Comparison of ENCODE assay signal across 4 worm cellular contexts in the genomic region with DNA sequence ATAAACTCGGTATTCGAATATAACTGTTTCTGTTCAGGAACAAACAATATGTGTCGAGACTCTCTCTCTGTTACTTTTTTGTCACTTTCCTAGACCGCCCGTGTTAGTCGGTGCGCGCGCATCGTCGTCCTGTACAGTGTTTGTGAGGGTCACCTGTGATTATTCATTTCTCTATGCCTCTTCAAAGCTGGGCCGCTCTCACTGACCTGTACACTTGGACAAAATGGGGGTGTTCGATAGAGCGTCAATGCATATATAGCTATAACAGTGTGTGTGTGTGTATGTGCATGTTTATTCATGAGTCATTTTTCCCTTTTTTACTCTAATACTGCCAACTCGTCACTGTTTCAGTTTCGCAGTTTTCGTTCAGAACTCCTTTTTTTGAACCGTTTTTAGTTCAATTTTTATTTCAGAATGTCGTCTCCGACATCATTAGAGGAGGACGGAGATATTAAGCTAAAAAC.
TF ChIP-seq lines count a peak whose summit lies in the region.

pkc-3 (plus strand) TSS at position 414 of the 464 bp plus-strand sequence.

TF ChIP-seq in whole organism, L2 larva, 48 proteins besides CTCF, POLR2A, EP300 and RAD21 (continues in another document):
- TF ChIP-seq nhr-11 (tag; optimal IDR thresholded peaks at IDR 0.05; lab: Kevin White, UChicago) (no peak), alr-1 (tag; optimal IDR thresholded peaks at IDR 0.05; lab: Kevin White, UChicago) (no peak), sma-3 (GFP tag; optimal IDR thresholded peaks at IDR 0.05; lab: Kevin White, UChicago) (peak; percentile 85), mab-5 (tag; optimal IDR thresholded peaks at IDR 0.05; lab: Kevin White, UChicago) (no peak), aly-2 (tag; optimal IDR thresholded peaks at IDR 0.05; lab: Kevin White, UChicago) (no peak), sma-9 (GFP tag; optimal IDR thresholded peaks at IDR 0.05; lab: Kevin White, UChicago) (peak; percentile 61), sma-9 (tag; optimal IDR thresholded peaks at IDR 0.05; lab: Kevin White, UChicago) (no peak), dmd-4 (tag; optimal IDR thresholded peaks at IDR 0.05; lab: Kevin White, UChicago) (no peak), ztf-11 (tag; optimal IDR thresholded peaks at IDR 0.05; lab: Kevin White, UChicago) (no peak), unc-55 (GFP tag; optimal IDR thresholded peaks at IDR 0.05; lab: Kevin White, UChicago) (peak; percentile 21), nhr-77 (tag; optimal IDR thresholded peaks at IDR 0.05; lab: Kevin White, UChicago) (no peak), F13H6.1 (tag; optimal IDR thresholded peaks at IDR 0.05; lab: Kevin White, UChicago) (peak; percentile 62), Y55F3AM.14 (GFP tag; optimal IDR thresholded peaks at IDR 0.05; lab: Kevin White, UChicago) (no peak), nhr-21 (tag; optimal IDR thresholded peaks at IDR 0.05; lab: Kevin White, UChicago) (peak; percentile 78), R02D3.7 (tag; optimal IDR thresholded peaks at IDR 0.05; lab: Kevin White, UChicago) (no peak), ceh-82 (tag; optimal IDR thresholded peaks at IDR 0.05; lab: Kevin White, UChicago) (no peak), lsy-2 (tag; optimal IDR thresholded peaks at IDR 0.05; lab: Kevin White, UChicago) (peak in 1 of 2 experiments; percentile 65), elt-1 (tag; optimal IDR thresholded peaks at IDR 0.05; lab: Kevin White, UChicago) (no peak), sem-4 (tag; optimal IDR thresholded peaks at IDR 0.05; lab: Kevin White, UChicago) (peak; percentile 5), gmeb-1 (tag; optimal IDR thresholded peaks at IDR 0.05; lab: Kevin White, UChicago) (peak; percentile 60), egl-27 (tag; optimal IDR thresholded peaks at IDR 0.05; lab: Kevin White, UChicago) (no peak), unc-39 (tag; optimal IDR thresholded peaks at IDR 0.05; lab: Kevin White, UChicago) (no peak)

TF ChIP-seq in whole organism, L4 larva, 104 proteins besides CTCF, POLR2A, EP300 and RAD21 (continues in another document):
- TF ChIP-seq ama-1 (optimal IDR thresholded peaks at IDR 0.05; lab: Kevin White, UChicago) (peak; percentile 70), nhr-25 (tag; optimal IDR thresholded peaks at IDR 0.05; lab: Kevin White, UChicago; ENCODE audit: borderline replicate concordance, insufficient read depth) (peak; percentile 95), madf-5 (GFP tag; IDR thresholded peaks at IDR 0.05; lab: Robert Waterston, UW) (no peak), mes-2 (tag; optimal IDR thresholded peaks at IDR 0.05; lab: Kevin White, UChicago; ENCODE audit: poor library complexity, severe bottlenecking) (peak; percentile 67), pqm-1 (tag; optimal IDR thresholded peaks at IDR 0.05; lab: Kevin White, UChicago) (peak; percentile 71), nhr-6 (tag; optimal IDR thresholded peaks at IDR 0.05; lab: Kevin White, UChicago) (peak; percentile 93), F44E2.7 (GFP tag; IDR thresholded peaks at IDR 0.05; lab: Robert Waterston, UW) (no peak), jun-1 (tag; optimal IDR thresholded peaks at IDR 0.05; lab: Kevin White, UChicago) (peak; percentile 40), snpc-4 (tag; optimal IDR thresholded peaks at IDR 0.05; lab: Kevin White, UChicago) (no peak), mdt-29 (GFP tag; IDR thresholded peaks at IDR 0.05; lab: Robert Waterston, UW) (0 out of 2 replicates have a peak, but pooled peaks have one; percentile 20), lsy-2 (tag; optimal IDR thresholded peaks at IDR 0.05; lab: Kevin White, UChicago) (peak; percentile 40 to 74), set-16 (GFP tag; IDR thresholded peaks at IDR 0.05; lab: Robert Waterston, UW) (no peak), nhr-77 (tag; optimal IDR thresholded peaks at IDR 0.05; lab: Kevin White, UChicago) (peak; percentile 89), nhr-102 (tag; optimal IDR thresholded peaks at IDR 0.05; lab: Kevin White, UChicago) (peak; percentile 59), mdl-1 (tag; optimal IDR thresholded peaks at IDR 0.05; lab: Kevin White, UChicago) (peak; percentile 7 to 47), ztf-7 (tag; optimal IDR thresholded peaks at IDR 0.05; lab: Kevin White, UChicago) (no peak), php-3 (GFP tag; IDR thresholded peaks at IDR 0.05; lab: Robert Waterston, UW) (0 out of 2 replicates have a peak, but pooled peaks have one; percentile 14), mep-1 (tag; optimal IDR thresholded peaks at IDR 0.05; lab: Kevin White, UChicago) (peak; percentile 86), mxl-3 (GFP tag; optimal IDR thresholded peaks at IDR 0.05; lab: Kevin White, UChicago) (peak; percentile 86), Y105C5A.15 (GFP tag; IDR thresholded peaks at IDR 0.05; lab: Robert Waterston, UW) (no peak), hmg-1.1 (GFP tag; IDR thresholded peaks at IDR 0.05; lab: Robert Waterston, UW) (peak; percentile 52; the same call in 1 of the 2 replicates)

TF ChIP-seq in whole organism, late embryonic, 69 proteins besides CTCF, POLR2A, EP300 and RAD21 (continues in another document):
- no peak for TF ChIP-seq ceh-19 (GFP tag; optimal IDR thresholded peaks at IDR 0.05; lab: Kevin White, UChicago)
- TF ChIP-seq syd-9 (tag; optimal IDR thresholded peaks at IDR 0.05; lab: Kevin White, UChicago): no peak
- TF ChIP-seq pha-2 (tag; optimal IDR thresholded peaks at IDR 0.05; lab: Kevin White, UChicago): no peak
- no peak for TF ChIP-seq ref-2 (tag; optimal IDR thresholded peaks at IDR 0.05; lab: Kevin White, UChicago)
- no peak for TF ChIP-seq nhr-11 (tag; optimal IDR thresholded peaks at IDR 0.05; lab: Kevin White, UChicago)
- no peak for TF ChIP-seq ceh-6 (GFP tag; optimal IDR thresholded peaks at IDR 0.05; lab: Kevin White, UChicago)
- TF ChIP-seq dmd-4 (tag; optimal IDR thresholded peaks at IDR 0.05; lab: Kevin White, UChicago; ENCODE audit: borderline replicate concordance): no peak
- no peak for TF ChIP-seq che-1 (tag; optimal IDR thresholded peaks at IDR 0.05; lab: Kevin White, UChicago)
- no peak for TF ChIP-seq K02D7.2 (tag; optimal IDR thresholded peaks at IDR 0.05; lab: Kevin White, UChicago)
- no peak for TF ChIP-seq ceh-31 (tag; optimal IDR thresholded peaks at IDR 0.05; lab: Kevin White, UChicago)
- TF ChIP-seq dve-1 (tag; optimal IDR thresholded peaks at IDR 0.05; lab: Kevin White, UChicago): peak; percentile 4
- TF ChIP-seq ceh-18 (tag; optimal IDR thresholded peaks at IDR 0.05; lab: Kevin White, UChicago): no peak
- TF ChIP-seq nhr-232 (tag; optimal IDR thresholded peaks at IDR 0.05; lab: Kevin White, UChicago): no peak
- TF ChIP-seq unc-42 (tag; optimal IDR thresholded peaks at IDR 0.05; lab: Kevin White, UChicago): no peak
- TF ChIP-seq ama-1 (optimal IDR thresholded peaks at IDR 0.05; lab: Kevin White, UChicago): peak; percentile 43
- no peak for TF ChIP-seq ztf-16 (tag; optimal IDR thresholded peaks at IDR 0.05; lab: Kevin White, UChicago)
- no peak for TF ChIP-seq madf-2 (tag; optimal IDR thresholded peaks at IDR 0.05; lab: Kevin White, UChicago)
- TF ChIP-seq unc-86 (tag; optimal IDR thresholded peaks at IDR 0.05; lab: Kevin White, UChicago): no peak
- TF ChIP-seq ceh-34 (tag; optimal IDR thresholded peaks at IDR 0.05; lab: Kevin White, UChicago): no peak
- peak; percentile 9 for TF ChIP-seq ceh-2 (tag; optimal IDR thresholded peaks at IDR 0.05; lab: Kevin White, UChicago)
- no peak for TF ChIP-seq elt-4 (tag; optimal IDR thresholded peaks at IDR 0.05; lab: Kevin White, UChicago)
- no peak for TF ChIP-seq hlh-8 (tag; optimal IDR thresholded peaks at IDR 0.05; lab: Kevin White, UChicago)
- peak; percentile 26 for TF ChIP-seq pax-1 (tag; optimal IDR thresholded peaks at IDR 0.05; lab: Kevin White, UChicago)
- TF ChIP-seq ceh-48 (tag; optimal IDR thresholded peaks at IDR 0.05; lab: Kevin White, UChicago): no peak
- no peak for TF ChIP-seq hlh-13 (GFP tag; optimal IDR thresholded peaks at IDR 0.05; lab: Kevin White, UChicago)
- no peak for TF ChIP-seq sdc-2 (tag; optimal IDR thresholded peaks at IDR 0.05; lab: Kevin White, UChicago)

TF ChIP-seq in whole organism, mixed stage, embryonic, 35 proteins besides CTCF, POLR2A, EP300 and RAD21 (continues in another document):
- TF ChIP-seq mep-1 (tag; optimal IDR thresholded peaks at IDR 0.05; lab: Kevin White, UChicago): peak; percentile 47
- no peak for TF ChIP-seq bed-3 (GFP tag; optimal IDR thresholded peaks at IDR 0.05; lab: Kevin White, UChicago)
- no peak for TF ChIP-seq ceh-43 (GFP tag; optimal IDR thresholded peaks at IDR 0.05; lab: Kevin White, UChicago)
- no peak for TF ChIP-seq unc-120 (tag; optimal IDR thresholded peaks at IDR 0.05; lab: Kevin White, UChicago; ENCODE audit: poor library complexity, severe bottlenecking)
- no peak for TF ChIP-seq pha-4 (tag; optimal IDR thresholded peaks at IDR 0.05; lab: Kevin White, UChicago)
- TF ChIP-seq mab-5 (tag; optimal IDR thresholded peaks at IDR 0.05; lab: Kevin White, UChicago): no peak
- TF ChIP-seq hlh-1 (tag; optimal IDR thresholded peaks at IDR 0.05; lab: Kevin White, UChicago): no peak
- TF ChIP-seq M03D4.4 (tag; optimal IDR thresholded peaks at IDR 0.05; lab: Kevin White, UChicago): no peak
- TF ChIP-seq snpc-4 (tag; optimal IDR thresholded peaks at IDR 0.05; lab: Kevin White, UChicago): no peak
- no peak for TF ChIP-seq nhr-76 (tag; optimal IDR thresholded peaks at IDR 0.05; lab: Kevin White, UChicago)
- TF ChIP-seq ceh-83 (GFP tag; optimal IDR thresholded peaks at IDR 0.05; lab: Kevin White, UChicago): no peak
- no peak for TF ChIP-seq ztf-11 (tag; optimal IDR thresholded peaks at IDR 0.05; lab: Kevin White, UChicago)
- no peak for TF ChIP-seq nhr-28 (tag; optimal IDR thresholded peaks at IDR 0.05; lab: Kevin White, UChicago)
- peak; percentile 32 for TF ChIP-seq nhr-237 (tag; optimal IDR thresholded peaks at IDR 0.05; lab: Kevin White, UChicago)
- no peak for TF ChIP-seq tbx-8 (GFP tag; optimal IDR thresholded peaks at IDR 0.05; lab: Kevin White, UChicago)
- peak; percentile 2 for TF ChIP-seq lsy-2 (tag; optimal IDR thresholded peaks at IDR 0.05; lab: Kevin White, UChicago)
- peak; percentile 24 for TF ChIP-seq cnd-1 (tag; optimal IDR thresholded peaks at IDR 0.05; lab: Kevin White, UChicago)
- no peak for TF ChIP-seq blmp-1 (tag; optimal IDR thresholded peaks at IDR 0.05; lab: Kevin White, UChicago)
- TF ChIP-seq unc-39 (tag; optimal IDR thresholded peaks at IDR 0.05; lab: Kevin White, UChicago): no peak
- no peak for TF ChIP-seq elt-1 (tag; optimal IDR thresholded peaks at IDR 0.05; lab: Kevin White, UChicago; ENCODE audit: borderline replicate concordance, insufficient read depth)
- no peak for TF ChIP-seq lin-13 (tag; optimal IDR thresholded peaks at IDR 0.05; lab: Kevin White, UChicago)
- TF ChIP-seq nhr-2 (tag; optimal IDR thresholded peaks at IDR 0.05; lab: Kevin White, UChicago): peak; percentile 90
- TF ChIP-seq lin-32 (GFP tag; optimal IDR thresholded peaks at IDR 0.05; lab: Kevin White, UChicago): no peak
- TF ChIP-seq drap-1 (GFP tag; optimal IDR thresholded peaks at IDR 0.05; lab: Kevin White, UChicago): no peak
- no peak for TF ChIP-seq ceh-39 (tag; optimal IDR thresholded peaks at IDR 0.05; lab: Kevin White, UChicago)
- no peak for TF ChIP-seq ces-1 (GFP tag; optimal IDR thresholded peaks at IDR 0.05; lab: Kevin White, UChicago)
- TF ChIP-seq mls-2 (tag; optimal IDR thresholded peaks at IDR 0.05; lab: Kevin White, UChicago): no peak
- no peak for TF ChIP-seq zip-8 (tag; optimal IDR thresholded peaks at IDR 0.05; lab: Kevin White, UChicago)
